Worm (Caenorhabditis elegans): Measurements from ENCODE around the gene cyp-25A1.

The cyp-25A1 gene

ce11 chrIII:3820134-3820533 is 12.3 kb upstream of the cyp-25A1 start (continued):
- TF ChIP-seq cebp-1 (GFP tag; IDR thresholded peaks at IDR 0.05): no peak
- TF ChIP-seq cebp-1 (tag; optimal IDR thresholded peaks at IDR 0.05): no peak
- TF ChIP-seq snpc-4 (GFP tag; optimal IDR thresholded peaks at IDR 0.05): no peak
- peak in 3 of 4 experiments; percentile 8 to 67 (median 36) for TF ChIP-seq snpc-4 (tag; optimal IDR thresholded peaks at IDR 0.05)
- TF ChIP-seq tbx-9 (tag; optimal IDR thresholded peaks at IDR 0.05; ENCODE audit: borderline replicate concordance): no peak
- TF ChIP-seq atf-7 (tag; optimal IDR thresholded peaks at IDR 0.05): no peak
- TF ChIP-seq nhr-120 (GFP tag; IDR thresholded peaks at IDR 0.05): no peak
- TF ChIP-seq lin-26 (GFP tag; IDR thresholded peaks at IDR 0.05): no peak
- TF ChIP-seq lin-54 (GFP tag; optimal IDR thresholded peaks at IDR 0.05): peak; percentile 36

DNA sequence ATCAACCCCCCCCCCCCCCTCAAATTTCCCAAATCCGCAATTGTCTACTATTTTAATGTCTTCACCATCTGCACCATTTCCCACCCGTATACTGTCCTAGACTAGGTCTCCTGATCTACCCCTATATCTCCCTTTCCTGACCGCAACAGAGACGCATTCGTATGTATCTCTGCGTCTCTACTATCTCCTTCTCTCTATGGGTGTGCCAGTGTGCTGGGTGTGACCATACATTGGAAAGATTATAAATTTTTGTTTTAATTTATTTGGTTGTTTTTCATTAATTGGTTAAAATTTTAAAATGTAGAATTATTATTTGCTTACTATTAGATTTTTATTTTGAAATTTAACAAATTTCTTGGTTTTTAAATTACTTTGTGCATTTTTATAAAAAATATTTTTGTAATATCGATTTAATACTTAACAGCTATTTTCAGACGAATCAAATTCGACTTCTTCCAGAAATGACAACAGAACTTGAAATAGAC is 10.4 kb upstream of the cyp-25A1 start, which contains the start of gene amx-1:
Gene amx-1 (plus strand): TSS at position 435 of the 485 bp plus-strand sequence.
- TF ChIP-seq lin-40 (tag; optimal IDR thresholded peaks at IDR 0.05): no peak
- TF ChIP-seq lin-35 (GFP tag; optimal IDR thresholded peaks at IDR 0.05): no peak
- TF ChIP-seq B0019.2 (GFP tag; conservative IDR thresholded peaks at IDR 0.05): no peak
- peak; percentile 59; the same call in 1 of the 2 replicates for TF ChIP-seq hmg-1.2 (GFP tag; IDR thresholded peaks at IDR 0.05)
- no peak for TF ChIP-seq pha-4 (tag; optimal IDR thresholded peaks at IDR 0.05)
- no peak for TF ChIP-seq ccch-3 (GFP tag; optimal IDR thresholded peaks at IDR 0.05)
- no peak for TF ChIP-seq tbx-9 (tag; optimal IDR thresholded peaks at IDR 0.05; ENCODE audit: borderline replicate concordance)
- no peak for TF ChIP-seq F23B12.7 (tag; optimal IDR thresholded peaks at IDR 0.05; ENCODE audit: insufficient read depth)

ce11 chrIII:3829105-3829504 is 3.3 kb upstream of the cyp-25A1 start, which contains the start of gene cnnm-5:
TSS of gene cnnm-5 (minus strand) at chrIII:3829205.
- no peak for TF ChIP-seq ceh-91 (GFP tag; IDR thresholded peaks at IDR 0.05)
- no peak for TF ChIP-seq him-1 (tag; optimal IDR thresholded peaks at IDR 0.05)
- TF ChIP-seq B0336.3 (GFP tag; IDR thresholded peaks at IDR 0.05): no peak
- TF ChIP-seq Y53G8AR.9 (GFP tag; conservative IDR thresholded peaks at IDR 0.05): no peak
- no peak for TF ChIP-seq lsl-1 (GFP tag; optimal IDR thresholded peaks at IDR 0.05)
- TF ChIP-seq lin-54 (GFP tag; optimal IDR thresholded peaks at IDR 0.05): no peak
- no peak for TF ChIP-seq aptf-3 (GFP tag; IDR thresholded peaks at IDR 0.05)
- TF ChIP-seq sea-2 (GFP tag; IDR thresholded peaks at IDR 0.05): no peak
- no peak for TF ChIP-seq ztf-28 (GFP tag; IDR thresholded peaks at IDR 0.05)
- no peak for TF ChIP-seq pbrm-1 (GFP tag; IDR thresholded peaks at IDR 0.05)
- TF ChIP-seq bed-2 (GFP tag; IDR thresholded peaks at IDR 0.05): no peak

DNA sequence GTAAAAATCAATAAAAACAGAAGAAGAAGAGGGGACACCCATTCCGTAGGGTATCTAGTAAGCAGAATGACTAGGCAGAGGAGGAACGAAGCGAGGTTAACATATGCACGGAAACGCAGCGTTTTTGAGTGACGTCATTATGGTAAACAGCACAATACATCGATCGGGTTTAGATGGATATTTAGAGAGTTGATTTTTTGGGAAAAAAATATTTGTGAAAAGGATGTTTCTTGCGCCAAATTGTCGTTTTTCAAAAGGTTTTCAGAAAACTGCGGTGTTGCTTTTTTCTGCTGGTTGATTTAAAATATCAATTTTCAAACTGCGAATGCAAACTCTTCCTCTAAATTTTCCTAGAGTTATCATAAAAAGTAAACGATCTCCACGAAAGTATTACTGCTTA is 1.0 kb upstream of the cyp-25A1 start, which contains the start of gene C36A4.10:
Gene C36A4.10 (minus strand): TSS at position 101 of the 400 bp plus-strand sequence.
- TF ChIP-seq madf-6 (GFP tag; IDR thresholded peaks at IDR 0.05): no peak
- no peak for TF ChIP-seq ceh-58 (GFP tag; IDR thresholded peaks at IDR 0.05)
- no peak for TF ChIP-seq lsl-1 (GFP tag; optimal IDR thresholded peaks at IDR 0.05)
- TF ChIP-seq D2030.7 (GFP tag; IDR thresholded peaks at IDR 0.05): no peak
- no peak for TF ChIP-seq F57C9.4 (tag; optimal IDR thresholded peaks at IDR 0.05)
- TF ChIP-seq F37B4.10 (GFP tag; IDR thresholded peaks at IDR 0.05): no peak
- TF ChIP-seq attf-3 (GFP tag; conservative IDR thresholded peaks at IDR 0.05): no peak
- TF ChIP-seq let-607 (tag; optimal IDR thresholded peaks at IDR 0.05): no peak
- no peak for TF ChIP-seq zim-3 (tag; optimal IDR thresholded peaks at IDR 0.05)
- TF ChIP-seq F10E7.11 (tag; optimal IDR thresholded peaks at IDR 0.05): no peak
- no peak for TF ChIP-seq attf-6 (GFP tag; IDR thresholded peaks at IDR 0.05)
- no peak for TF ChIP-seq egl-44 (GFP tag; IDR thresholded peaks at IDR 0.05)
- TF ChIP-seq egrh-3 (GFP tag; IDR thresholded peaks at IDR 0.05): no peak
- TF ChIP-seq pbrm-1 (GFP tag; IDR thresholded peaks at IDR 0.05): no peak
- no peak for TF ChIP-seq nhr-80 (tag; optimal IDR thresholded peaks at IDR 0.05)
